Fruit fly (Drosophila melanogaster) Kc167 (cell line): ENCODE results near the gene CG7728.

Experiments
- Myc ChIP-seq: fragments of >200 bp; optimal IDR thresholded peaks from 2 replicates; lab custom pipeline; 2017; ENCODE audit warnings: missing external identifiers
- Sin3A ChIP-seq: fragments of >200 bp; optimal IDR thresholded peaks from 2 replicates; lab custom pipeline; 2018; ENCODE audit warnings: missing external identifiers
- h ChIP-seq: fragments of >200 bp; optimal IDR thresholded peaks from 3 replicates; lab custom pipeline; 2018; ENCODE audit warnings: missing external identifiers
- insv ChIP-seq: fragments of >200 bp; optimal IDR thresholded peaks from 3 replicates; lab custom pipeline; 2018; ENCODE audit warnings: missing external identifiers
- psq ChIP-seq: fragments of >200 bp; optimal IDR thresholded peaks from 2 replicates; lab custom pipeline; 2017; ENCODE audit warnings: missing external identifiers
- ttk ChIP-seq: sonication (Bioruptor generic); optimal IDR thresholded peaks from 2 replicates; lab custom pipeline; 2017; ENCODE audit warnings: missing external identifiers

DNA sequence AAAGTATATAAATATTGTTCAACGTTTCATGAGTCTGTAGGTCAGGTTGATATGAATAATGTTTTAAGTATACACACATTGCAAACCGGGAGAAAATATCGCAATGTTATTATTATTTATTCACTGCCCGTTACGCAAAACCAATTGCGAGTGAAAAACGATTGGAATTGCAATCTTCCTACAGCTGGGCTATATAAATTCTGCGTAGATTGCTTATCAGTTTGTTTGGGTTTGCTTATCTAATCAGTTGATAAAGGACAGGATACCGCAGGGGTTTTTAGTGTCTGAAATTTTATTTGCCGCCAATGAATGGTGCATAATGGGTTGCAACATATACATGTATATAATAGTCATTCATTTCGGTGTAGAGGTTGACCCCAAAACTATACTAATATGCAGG, 32.3 kb upstream of the CG7728 start:
- no peak for TF ChIP-seq insv (lab: Kevin White, UChicago)
- no peak for TF ChIP-seq Myc
- no peak for TF ChIP-seq Sin3A (lab: Kevin White, UChicago)
- no peak for TF ChIP-seq psq (lab: Kevin White, UChicago)
- no peak for TF ChIP-seq h (lab: Kevin White, UChicago)
- no peak for TF ChIP-seq ttk
